Worm (Caenorhabditis elegans) whole organism, mixed stage, embryonic: ENCODE measurements around the gene hsp-25.

Source experiments
- M03D4.4 ChIP-seq: sonication (generic microtip); optimal IDR thresholded peaks from 2 replicates; lab custom pipeline; 2017; ENCODE audit warnings: mild to moderate bottlenecking, missing genetic modification characterization, missing compliant biosample characterization
- blmp-1 ChIP-seq: fragments of 150-350 bp; optimal IDR thresholded peaks from 2 replicates; lab custom pipeline; 2014; ENCODE audit warnings: missing biosample characterization, missing genetic modification characterization
- ceh-39 ChIP-seq: fragments of 150-350 bp; optimal IDR thresholded peaks from 2 replicates; lab custom pipeline; 2014; ENCODE audit warnings: missing biosample characterization, missing genetic modification characterization
- ceh-43 ChIP-seq: fragments of 200-800 bp; sonication (Bioruptor generic); optimal IDR thresholded peaks from 2 replicates; lab custom pipeline; 2018; ENCODE audit warnings: mild to moderate bottlenecking, missing genetic modification characterization, moderate library complexity, missing compliant biosample characterization
- ceh-83 ChIP-seq: fragments of 200-800 bp; sonication (Bioruptor generic); optimal IDR thresholded peaks from 2 replicates; lab custom pipeline; 2018; ENCODE audit warnings: mild to moderate bottlenecking, missing genetic modification characterization, missing compliant biosample characterization
- ces-1 ChIP-seq: fragments of 150-350 bp; optimal IDR thresholded peaks from 2 replicates; lab custom pipeline; 2014; ENCODE audit warnings: missing biosample characterization, missing genetic modification reagents, missing genetic modification characterization
- cnd-1 ChIP-seq: fragments of 200-800 bp; sonication (Bioruptor generic); optimal IDR thresholded peaks from 2 replicates; lab custom pipeline; 2018; ENCODE audit warnings: mild to moderate bottlenecking, missing genetic modification characterization, missing compliant biosample characterization
- elt-1 ChIP-seq: sonication (generic microtip); optimal IDR thresholded peaks from 2 replicates; lab custom pipeline; 2017; ENCODE audit warnings: missing genetic modification characterization, mild to moderate bottlenecking, missing compliant biosample characterization, antibody characterized with exemption, moderate library complexity, borderline replicate concordance; ENCODE audit not compliant: insufficient read depth
- elt-3 ChIP-seq: fragments of 150-350 bp; optimal IDR thresholded peaks from 2 replicates; lab custom pipeline; 2014; ENCODE audit warnings: missing biosample characterization, missing genetic modification characterization
- flh-1 ChIP-seq: fragments of 200-800 bp; sonication (Bioruptor generic); optimal IDR thresholded peaks from 2 replicates; lab custom pipeline; 2018; ENCODE audit warnings: mild to moderate bottlenecking, missing genetic modification characterization, moderate library complexity, missing compliant biosample characterization
- ham-2 ChIP-seq: fragments of 200-800 bp; sonication (Bioruptor generic); optimal IDR thresholded peaks from 2 replicates; lab custom pipeline; 2018; ENCODE audit warnings: mild to moderate bottlenecking, missing genetic modification characterization, missing compliant biosample characterization
- hlh-1 ChIP-seq: fragments of 150-350 bp; optimal IDR thresholded peaks from 2 replicates; lab custom pipeline; 2014; ENCODE audit warnings: missing biosample characterization, missing genetic modification reagents, missing genetic modification characterization
- lin-13 ChIP-seq: fragments of 150-350 bp; optimal IDR thresholded peaks from 2 replicates; lab custom pipeline; 2014; ENCODE audit warnings: missing biosample characterization, missing genetic modification characterization
- lin-32 ChIP-seq: fragments of 200-800 bp; sonication (Bioruptor generic); optimal IDR thresholded peaks from 2 replicates; lab custom pipeline; 2018; ENCODE audit warnings: mild to moderate bottlenecking, missing genetic modification characterization, missing compliant biosample characterization
- lsy-2 ChIP-seq: fragments of 150-350 bp; optimal IDR thresholded peaks from 2 replicates; lab custom pipeline; 2014; ENCODE audit warnings: missing biosample characterization, missing genetic modification characterization
- mab-5 ChIP-seq: fragments of 150-350 bp; optimal IDR thresholded peaks from 2 replicates; lab custom pipeline; 2014; ENCODE audit warnings: missing biosample characterization, missing genetic modification characterization
- mls-2 ChIP-seq: sonication (generic microtip); optimal IDR thresholded peaks from 2 replicates; lab custom pipeline; 2016; ENCODE audit warnings: mild to moderate bottlenecking, missing genetic modification characterization, moderate library complexity, missing compliant biosample characterization
- nhr-12 ChIP-seq: fragments of 150-350 bp; optimal IDR thresholded peaks from 2 replicates; lab custom pipeline; 2014; ENCODE audit warnings: missing biosample characterization, missing genetic modification characterization
- nhr-2 ChIP-seq: fragments of 150-350 bp; optimal IDR thresholded peaks from 2 replicates; lab custom pipeline; 2014; ENCODE audit warnings: missing biosample characterization, missing genetic modification characterization
- nhr-237 ChIP-seq: fragments of 150-350 bp; optimal IDR thresholded peaks from 2 replicates; lab custom pipeline; 2014; ENCODE audit warnings: missing biosample characterization, missing genetic modification characterization
- nhr-28 ChIP-seq: fragments of 150-350 bp; optimal IDR thresholded peaks from 2 replicates; lab custom pipeline; 2014; ENCODE audit warnings: missing biosample characterization, missing genetic modification characterization
- nhr-76 ChIP-seq: sonication (generic microtip); optimal IDR thresholded peaks from 2 replicates; lab custom pipeline; 2017; ENCODE audit warnings: missing biosample characterization, missing genetic modification characterization
- pha-4 ChIP-seq: fragments of 150-350 bp; optimal IDR thresholded peaks from 2 replicates; lab custom pipeline; 2018; ENCODE audit warnings: missing biosample characterization, missing genetic modification reagents, missing genetic modification characterization
- sem-2 ChIP-seq: fragments of 200-800 bp; sonication (Bioruptor generic); optimal IDR thresholded peaks from 2 replicates; lab custom pipeline; 2018; ENCODE audit warnings: mild to moderate bottlenecking, missing genetic modification characterization, missing compliant biosample characterization
- sptf-1 ChIP-seq: sonication (generic microtip); optimal IDR thresholded peaks from 2 replicates; lab custom pipeline; 2017; ENCODE audit warnings: mild to moderate bottlenecking, missing genetic modification characterization, moderate library complexity, missing compliant biosample characterization
- unc-120 ChIP-seq: sonication (generic microtip); optimal IDR thresholded peaks from 2 replicates; lab custom pipeline; 2017; ENCODE audit warnings: missing genetic modification characterization, missing compliant biosample characterization; ENCODE audit not compliant: poor library complexity, severe bottlenecking
- unc-39 ChIP-seq: fragments of 150-350 bp; optimal IDR thresholded peaks from 2 replicates; lab custom pipeline; 2014; ENCODE audit warnings: missing biosample characterization, missing genetic modification characterization
- unc-62 ChIP-seq: fragments of 150-350 bp; optimal IDR thresholded peaks from 2 replicates; lab custom pipeline; 2014; ENCODE audit warnings: missing biosample characterization, missing genetic modification reagents, missing genetic modification characterization
- zip-8 ChIP-seq: fragments of 150-350 bp; optimal IDR thresholded peaks from 2 replicates; lab custom pipeline; 2014; ENCODE audit warnings: missing biosample characterization, missing genetic modification characterization
- ztf-11 ChIP-seq: fragments of 150-350 bp; optimal IDR thresholded peaks from 2 replicates; lab custom pipeline; 2014; ENCODE audit warnings: missing biosample characterization, missing genetic modification characterization

Gene hsp-25

ce11 chrX:6010573-6010972 is 28.9 kb downstream of the hsp-25 start, which contains the start of gene C09B8.3:
Gene C09B8.3 (minus strand): TSS chrX:6010673.
- TF ChIP-seq sem-2 (GFP tag; lab: Kevin White, UChicago) (no peak), elt-3 (no peak), ceh-83 (GFP tag; lab: Kevin White, UChicago) (no peak), lsy-2 (no peak), nhr-237 (tag; lab: Kevin White, UChicago) (no peak), mab-5 (tag; lab: Kevin White, UChicago) (no peak), ceh-39 (tag; lab: Kevin White, UChicago) (no peak), nhr-76 (tag; lab: Kevin White, UChicago) (no peak), ham-2 (GFP tag; lab: Kevin White, UChicago) (no peak), M03D4.4 (tag; lab: Kevin White, UChicago) (no peak), unc-62 (no peak), elt-1 (tag; lab: Kevin White, UChicago) (no peak), nhr-28 (tag; lab: Kevin White, UChicago) (no peak)

DNA sequence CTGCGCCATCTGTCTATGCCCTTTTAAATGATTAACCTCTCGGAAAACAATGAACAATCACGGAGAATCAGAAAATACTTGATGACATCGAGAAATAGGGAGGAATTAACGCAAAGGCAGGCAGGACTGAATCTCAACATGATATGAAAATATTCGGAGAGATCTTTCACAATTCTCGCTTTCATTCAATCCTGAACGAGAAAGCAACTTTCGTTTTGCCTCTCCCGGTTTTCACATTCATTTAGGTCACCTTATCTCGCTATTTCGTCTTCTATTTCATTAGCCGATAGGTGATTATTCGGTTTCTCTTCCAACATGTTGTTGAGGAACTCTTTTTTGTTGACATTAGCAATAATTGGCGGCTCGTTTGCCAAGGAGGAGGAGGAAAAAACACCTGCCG is 35.1 kb downstream of the hsp-25 start:
- TF ChIP-seq mls-2 (tag; lab: Kevin White, UChicago) (no peak), ceh-83 (GFP tag; lab: Kevin White, UChicago) (no peak), blmp-1 (tag; lab: Kevin White, UChicago) (peak; percentile 60), elt-3 (peak; percentile 17), ces-1 (GFP tag; lab: Kevin White, UChicago) (no peak), flh-1 (GFP tag; lab: Kevin White, UChicago) (no peak)

ce11 chrX:6003853-6004252 is 35.6 kb downstream of the hsp-25 start, which contains the start of gene sups-1:
Gene sups-1 (plus strand): TSS chrX:6004153.
- TF ChIP-seq unc-39 (tag; lab: Kevin White, UChicago) (no peak), ceh-39 (tag; lab: Kevin White, UChicago) (no peak), nhr-237 (tag; lab: Kevin White, UChicago) (no peak), hlh-1 (tag; lab: Kevin White, UChicago) (no peak), lin-13 (tag; lab: Kevin White, UChicago) (no peak), unc-120 (tag; lab: Kevin White, UChicago) (no peak), ces-1 (GFP tag; lab: Kevin White, UChicago) (no peak), nhr-76 (tag; lab: Kevin White, UChicago) (no peak), flh-1 (GFP tag; lab: Kevin White, UChicago) (no peak), nhr-28 (tag; lab: Kevin White, UChicago) (no peak), cnd-1 (tag; lab: Kevin White, UChicago) (no peak)

ce11 chrX:6002479-6002878 is 37.0 kb downstream of the hsp-25 start:
- no peak for TF ChIP-seq ceh-43 (GFP tag; lab: Kevin White, UChicago)
- no peak for TF ChIP-seq nhr-12
- TF ChIP-seq sem-2 (GFP tag; lab: Kevin White, UChicago): no peak
- no peak for TF ChIP-seq lin-32 (GFP tag; lab: Kevin White, UChicago)
- no peak for TF ChIP-seq blmp-1 (tag; lab: Kevin White, UChicago)
- TF ChIP-seq pha-4 (tag; lab: Kevin White, UChicago): no peak
- TF ChIP-seq hlh-1 (tag; lab: Kevin White, UChicago): no peak

- no peak for TF ChIP-seq sptf-1 (tag; lab: Kevin White, UChicago)
- no peak for TF ChIP-seq cnd-1 (tag; lab: Kevin White, UChicago)
- TF ChIP-seq elt-1 (tag; lab: Kevin White, UChicago): no peak
- TF ChIP-seq nhr-76 (tag; lab: Kevin White, UChicago): no peak
- TF ChIP-seq elt-3: no peak
- TF ChIP-seq nhr-12: no peak
- no peak for TF ChIP-seq zip-8
- TF ChIP-seq ztf-11 (tag; lab: Kevin White, UChicago): no peak
- TF ChIP-seq lsy-2: no peak
- TF ChIP-seq nhr-2 (tag; lab: Kevin White, UChicago): no peak
- no peak for TF ChIP-seq nhr-28 (tag; lab: Kevin White, UChicago)
- TF ChIP-seq unc-62: no peak
- no peak for TF ChIP-seq lin-13 (tag; lab: Kevin White, UChicago)
- no peak for TF ChIP-seq ham-2 (GFP tag; lab: Kevin White, UChicago)
- TF ChIP-seq, all 35 proteins: peak for 0
Measured at ce11 chrX:6001432-6001831, 38.0 kb downstream of the hsp-25 start, which contains the start of gene F22F4.4. Gene F22F4.4 (minus strand): TSS chrX:6001532.
